Fruit fly (Drosophila melanogaster): ENCODE data around the gene CG8851.

CG8851 gene

dm6 chr2L:3519551-3519950 lies at the start of gene CG8851, which contains the start of gene CG3213:
CG8851 (plus strand) TSS chr2L:3519677.
CG3213 (minus strand) TSS chr2L:3519651.
- TF ChIP-seq CG17801 (GFP tag; optimal IDR thresholded peaks at IDR 0.05; ENCODE audit: partially characterized antibody) = no peak

- TF ChIP-seq CG17801 (GFP tag; optimal IDR thresholded peaks at IDR 0.05; ENCODE audit: partially characterized antibody) = no peak
These were observed 49.6 kb upstream of the CG8851 start, which contains the start of the genes Pif1 and CG31776 for dm6 chr2L:3469869-3470268. Pif1 (minus strand) TSS chr2L:3470004. CG31776 (plus strand) TSS chr2L:3470182.

- no peak for TF ChIP-seq CG17801 (GFP tag; optimal IDR thresholded peaks at IDR 0.05; ENCODE audit: partially characterized antibody)
These were observed 47.2 kb upstream of the CG8851 start, which contains the start of gene Pgant4 for dm6 chr2L:3472242-3472641. Pgant4 (plus strand) TSS chr2L:3472603.

dm6 chr2L:3475168-3475567 lies 44.3 kb upstream of the CG8851 start:
- no peak for TF ChIP-seq CG17801 (GFP tag; optimal IDR thresholded peaks at IDR 0.05; ENCODE audit: partially characterized antibody)

- peak; percentile 8 for TF ChIP-seq CG17801 (GFP tag; optimal IDR thresholded peaks at IDR 0.05; ENCODE audit: partially characterized antibody)
These were observed 43.5 kb upstream of the CG8851 start for dm6 chr2L:3475948-3476347.

- TF ChIP-seq CG17801 (GFP tag; optimal IDR thresholded peaks at IDR 0.05; ENCODE audit: partially characterized antibody) = no peak
These were observed 42.9 kb upstream of the CG8851 start for dm6 chr2L:3476399-3477056.

- TF ChIP-seq CG17801 (GFP tag; optimal IDR thresholded peaks at IDR 0.05; ENCODE audit: partially characterized antibody) = peak; percentile 5
These were observed 42.3 kb upstream of the CG8851 start for dm6 chr2L:3477057-3477755.

- peak; percentile 75 for TF ChIP-seq CG17801 (GFP tag; optimal IDR thresholded peaks at IDR 0.05; ENCODE audit: partially characterized antibody)
These were observed 41.2 kb upstream of the CG8851 start, which contains the start of gene Thor for dm6 chr2L:3478034-3478880. Thor (plus strand) TSS chr2L:3478434.

dm6 chr2L:3479697-3480442 lies 39.6 kb upstream of the CG8851 start:
- no peak for TF ChIP-seq CG17801 (GFP tag; optimal IDR thresholded peaks at IDR 0.05; ENCODE audit: partially characterized antibody)

- TF ChIP-seq CG17801 (GFP tag; optimal IDR thresholded peaks at IDR 0.05; ENCODE audit: partially characterized antibody) = no peak
These were observed 39.0 kb upstream of the CG8851 start for dm6 chr2L:3480443-3480839.

dm6 chr2L:3482037-3482436 lies 37.4 kb upstream of the CG8851 start:
- TF ChIP-seq CG17801 (GFP tag; optimal IDR thresholded peaks at IDR 0.05; ENCODE audit: partially characterized antibody) = no peak

- no peak for TF ChIP-seq CG17801 (GFP tag; optimal IDR thresholded peaks at IDR 0.05; ENCODE audit: partially characterized antibody)
These were observed 36.8 kb upstream of the CG8851 start for dm6 chr2L:3482712-3483111.

- TF ChIP-seq CG17801 (GFP tag; optimal IDR thresholded peaks at IDR 0.05; ENCODE audit: partially characterized antibody) = no peak
These were observed 35.8 kb upstream of the CG8851 start for dm6 chr2L:3483672-3484071.

- TF ChIP-seq CG17801 (GFP tag; optimal IDR thresholded peaks at IDR 0.05; ENCODE audit: partially characterized antibody) = no peak
These were observed 34.7 kb upstream of the CG8851 start for dm6 chr2L:3484759-3485158.

dm6 chr2L:3485506-3485905 lies 34.0 kb upstream of the CG8851 start:
- no peak for TF ChIP-seq CG17801 (GFP tag; optimal IDR thresholded peaks at IDR 0.05; ENCODE audit: partially characterized antibody)

Measured in ovary, adult (tissue).